Worm (Caenorhabditis elegans) whole organism, L3 larva: Measurements from ENCODE around the gene nlp-3.
A peak's percentile ranks its signal among the peaks of the same experiment; 100 is the strongest.

Experiments
- R02D3.7 ChIP-seq: fragments of 150-350 bp; optimal IDR thresholded peaks from 2 replicates; lab custom pipeline; 2014; ENCODE audit warnings: missing biosample characterization, missing genetic modification characterization
- ama-1 ChIP-seq: fragments of 150-350 bp; optimal IDR thresholded peaks from 2 replicates; lab custom pipeline; 2018
- ceh-16 ChIP-seq: sonication (generic microtip); optimal IDR thresholded peaks from 2 replicates; lab custom pipeline; 2017; ENCODE audit warnings: missing biosample characterization, missing genetic modification characterization
- ceh-28 ChIP-seq: fragments of 150-350 bp; optimal IDR thresholded peaks from 2 replicates; lab custom pipeline; 2014; ENCODE audit warnings: missing biosample characterization, missing genetic modification reagents, missing genetic modification characterization
- ceh-9 ChIP-seq: sonication (generic microtip); optimal IDR thresholded peaks from 2 replicates; lab custom pipeline; 2018; ENCODE audit warnings: missing biosample characterization, missing genetic modification characterization
- daf-12 ChIP-seq: fragments of 150-350 bp; optimal IDR thresholded peaks from 2 replicates; lab custom pipeline; 2014; ENCODE audit warnings: missing biosample characterization, missing genetic modification reagents, missing genetic modification characterization
- egl-27 ChIP-seq: sonication (generic microtip); optimal IDR thresholded peaks from 4 replicates; lab custom pipeline; 2017; ENCODE audit warnings: missing biosample characterization, missing genetic modification reagents, missing genetic modification characterization
- elt-1 ChIP-seq: fragments of 150-350 bp; optimal IDR thresholded peaks from 2 replicates; lab custom pipeline; 2014; ENCODE audit warnings: missing biosample characterization, missing genetic modification characterization
- elt-2 ChIP-seq: sonication (generic microtip); optimal IDR thresholded peaks from 2 replicates; lab custom pipeline; 2016; ENCODE audit warnings: missing genetic modification reagents, mild to moderate bottlenecking, missing genetic modification characterization, missing compliant biosample characterization
- elt-3 ChIP-seq, 3 experiments: fragments of 150-350 bp in 1 of 3; sonication (generic microtip) in 2 of 3; optimal IDR thresholded peaks; 2 replicates in 2 of 3; 4 replicates in 1 of 3; lab custom pipeline; 2014 to 2017; ENCODE audit warnings: missing biosample characterization in 3 of 3, missing genetic modification characterization in 3 of 3
- eor-1 ChIP-seq, 2 experiments: fragments of 150-350 bp; optimal IDR thresholded peaks; 2 replicates each; lab custom pipeline; 2014 to 2018; ENCODE audit warnings: missing biosample characterization in 2 of 2, missing genetic modification characterization in 2 of 2
- fkh-10 ChIP-seq: sonication (generic microtip); optimal IDR thresholded peaks from 2 replicates; lab custom pipeline; 2017; ENCODE audit warnings: missing biosample characterization, missing genetic modification reagents, missing genetic modification characterization
- fkh-2 ChIP-seq: fragments of 150-350 bp; optimal IDR thresholded peaks from 2 replicates; lab custom pipeline; 2014; ENCODE audit warnings: missing biosample characterization, missing genetic modification reagents, missing genetic modification characterization
- fos-1 ChIP-seq: fragments of 150-350 bp; optimal IDR thresholded peaks from 2 replicates; lab custom pipeline; 2014; ENCODE audit warnings: missing biosample characterization, missing genetic modification characterization
- hmg-11 ChIP-seq: sonication (generic microtip); optimal IDR thresholded peaks from 2 replicates; lab custom pipeline; 2016; ENCODE audit warnings: missing genetic modification characterization, missing compliant biosample characterization
- jun-1 ChIP-seq: fragments of 150-350 bp; optimal IDR thresholded peaks from 2 replicates; lab custom pipeline; 2014; ENCODE audit warnings: missing biosample characterization, missing genetic modification reagents, missing genetic modification characterization
- lin-15B ChIP-seq: fragments of 150-350 bp; optimal IDR thresholded peaks from 2 replicates; lab custom pipeline; 2014; ENCODE audit warnings: missing biosample characterization, missing genetic modification characterization
- lin-39 ChIP-seq: fragments of 150-350 bp; optimal IDR thresholded peaks from 2 replicates; lab custom pipeline; 2018; ENCODE audit warnings: missing biosample characterization, missing genetic modification reagents, missing genetic modification characterization
- lsy-12 ChIP-seq: sonication (generic microtip); optimal IDR thresholded peaks from 2 replicates; lab custom pipeline; 2016; ENCODE audit warnings: mild to moderate bottlenecking, missing genetic modification characterization, missing compliant biosample characterization
- mdl-1 ChIP-seq: fragments of 150-350 bp; optimal IDR thresholded peaks from 2 replicates; lab custom pipeline; 2014; ENCODE audit warnings: missing biosample characterization, missing genetic modification characterization
- mml-1 ChIP-seq: fragments of 150-350 bp; sonication (generic microtip); optimal IDR thresholded peaks from 3 replicates; lab custom pipeline; 2014; ENCODE audit warnings: missing biosample characterization, missing genetic modification characterization
- nfya-1 ChIP-seq: sonication (generic microtip); optimal IDR thresholded peaks from 2 replicates; lab custom pipeline; 2017; ENCODE audit warnings: missing genetic modification characterization, mild to moderate bottlenecking, missing compliant biosample characterization, antibody characterized with exemption, moderate library complexity; ENCODE audit not compliant: insufficient read depth
- nhr-11 ChIP-seq: fragments of 150-350 bp; optimal IDR thresholded peaks from 2 replicates; lab custom pipeline; 2014; ENCODE audit warnings: missing biosample characterization, missing genetic modification characterization
- nhr-12 ChIP-seq: fragments of 150-350 bp; optimal IDR thresholded peaks from 2 replicates; lab custom pipeline; 2014; ENCODE audit warnings: missing biosample characterization, missing genetic modification characterization
- nhr-23 ChIP-seq: fragments of 150-350 bp; optimal IDR thresholded peaks from 2 replicates; lab custom pipeline; 2014; ENCODE audit warnings: missing biosample characterization, missing genetic modification reagents, missing genetic modification characterization
- nhr-237 ChIP-seq: fragments of 150-350 bp; optimal IDR thresholded peaks from 2 replicates; lab custom pipeline; 2014; ENCODE audit warnings: missing biosample characterization, missing genetic modification characterization
- nhr-25 ChIP-seq: sonication (generic microtip); optimal IDR thresholded peaks from 2 replicates; lab custom pipeline; 2017; ENCODE audit warnings: missing biosample characterization, missing genetic modification characterization
- nhr-28 ChIP-seq: fragments of 150-350 bp; optimal IDR thresholded peaks from 2 replicates; lab custom pipeline; 2014; ENCODE audit warnings: missing biosample characterization, missing genetic modification characterization
- nhr-43 ChIP-seq: sonication (generic microtip); optimal IDR thresholded peaks from 2 replicates; lab custom pipeline; 2016; ENCODE audit warnings: mild to moderate bottlenecking, missing genetic modification characterization, missing compliant biosample characterization; ENCODE audit not compliant: poor library complexity, severe bottlenecking
- nhr-77 ChIP-seq: fragments of 150-350 bp; optimal IDR thresholded peaks from 2 replicates; lab custom pipeline; 2014; ENCODE audit warnings: missing biosample characterization, missing genetic modification characterization
- pha-4 ChIP-seq: fragments of 150-350 bp; optimal IDR thresholded peaks from 2 replicates; lab custom pipeline; 2014; ENCODE audit warnings: missing biosample characterization, missing genetic modification reagents, missing genetic modification characterization
- pqm-1 ChIP-seq: fragments of 150-350 bp; optimal IDR thresholded peaks from 2 replicates; lab custom pipeline; 2017; ENCODE audit warnings: missing biosample characterization, missing genetic modification characterization, inconsistent platforms
- skn-1 ChIP-seq: fragments of 150-350 bp; optimal IDR thresholded peaks from 2 replicates; lab custom pipeline; 2014; ENCODE audit warnings: missing biosample characterization, missing genetic modification characterization
- snpc-4 ChIP-seq: fragments of 150-350 bp; optimal IDR thresholded peaks from 2 replicates; lab custom pipeline; 2014; ENCODE audit warnings: missing biosample characterization, missing genetic modification characterization
- unc-39 ChIP-seq: sonication (generic microtip); optimal IDR thresholded peaks from 4 replicates; lab custom pipeline; 2017; ENCODE audit warnings: missing biosample characterization, missing genetic modification characterization
- unc-62 ChIP-seq: fragments of 150-350 bp; sonication (generic microtip); optimal IDR thresholded peaks from 4 replicates; lab custom pipeline; 2014; ENCODE audit warnings: missing biosample characterization, missing genetic modification reagents, missing genetic modification characterization
- zag-1 ChIP-seq: fragments of 150-350 bp; optimal IDR thresholded peaks from 2 replicates; lab custom pipeline; 2014; ENCODE audit warnings: missing biosample characterization, missing genetic modification characterization
- ztf-4 ChIP-seq: fragments of 150-350 bp; optimal IDR thresholded peaks from 2 replicates; lab custom pipeline; 2014; ENCODE audit warnings: missing biosample characterization, missing genetic modification characterization

The nlp-3 gene

ce11 chrX:13169133-13169532 lies 9.1 kb downstream of the nlp-3 start (continued):
- no peak for TF ChIP-seq snpc-4
- TF ChIP-seq ztf-4 (tag; lab: Kevin White, UChicago): no peak
- TF ChIP-seq unc-39 (tag; lab: Kevin White, UChicago): no peak
- no peak for TF ChIP-seq hmg-11
- peak; percentile 87 for TF ChIP-seq lin-39

DNA sequence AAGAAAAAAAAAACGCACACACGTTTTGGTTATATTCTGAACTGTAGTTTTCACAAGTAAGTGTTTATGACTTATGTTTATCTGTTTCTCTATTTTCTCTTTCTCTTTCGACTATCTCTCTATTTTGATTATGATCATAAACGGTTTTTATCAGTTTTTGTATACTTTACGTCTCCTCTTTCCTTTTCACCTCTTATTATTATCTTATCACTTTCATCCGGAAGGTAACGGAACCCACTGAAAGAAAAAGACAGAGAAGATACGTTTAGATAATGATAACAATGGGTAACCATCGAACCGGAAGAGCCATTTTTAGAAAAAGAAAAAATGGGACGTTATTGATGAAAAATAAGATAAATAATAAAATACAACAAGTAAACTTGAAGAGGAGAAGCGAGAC lies 12.6 kb downstream of the nlp-3 start:
- TF ChIP-seq fos-1 (tag; lab: Kevin White, UChicago) (peak; percentile 58), jun-1 (tag; lab: Kevin White, UChicago) (peak; percentile 90), elt-3 (tag; optimal IDR thresholded peaks at IDR 0.05; lab: Kevin White, UChicago) (peak in 2 of 3 experiments; percentile 66 to 91), ceh-28 (tag; lab: Kevin White, UChicago) (peak; percentile 45), elt-2 (tag; lab: Kevin White, UChicago) (peak; percentile 99), R02D3.7 (tag; lab: Kevin White, UChicago) (no peak), nfya-1 (tag; lab: Kevin White, UChicago) (no peak), lsy-12 (tag; lab: Kevin White, UChicago) (no peak), pha-4 (peak; percentile 74), egl-27 (tag; lab: Kevin White, UChicago) (no peak), pqm-1 (tag; lab: Kevin White, UChicago) (peak; percentile 98), nhr-23 (tag; lab: Kevin White, UChicago) (peak; percentile 40)
- TF ChIP-seq, all 47 proteins: peak for 8

DNA sequence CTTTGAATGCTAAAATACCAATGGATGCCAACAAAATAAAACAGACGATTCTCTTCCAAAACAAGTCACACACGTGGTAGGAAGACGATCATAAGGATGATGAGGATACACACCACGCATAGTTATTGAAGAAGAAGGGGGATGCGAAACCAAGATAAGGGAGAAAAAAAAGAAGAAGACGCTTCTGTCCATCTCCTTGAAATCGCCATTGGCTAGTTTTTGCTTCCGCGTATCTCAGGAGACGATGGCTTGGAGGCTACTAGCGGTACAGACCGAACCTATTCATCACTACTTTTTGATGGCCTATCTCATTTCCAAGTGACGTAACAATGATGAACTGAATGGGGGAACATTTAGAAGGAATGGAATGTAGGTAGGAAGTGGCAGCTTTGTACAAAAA lies 13.9 kb downstream of the nlp-3 start:
- TF ChIP-seq nhr-25 (tag; lab: Kevin White, UChicago) (peak; percentile 28), nhr-237 (tag; lab: Kevin White, UChicago) (no peak), nhr-23 (tag; lab: Kevin White, UChicago) (peak; percentile 53), nhr-43 (peak; percentile 48), fkh-10 (GFP tag; lab: Kevin White, UChicago) (no peak), daf-12 (tag; lab: Kevin White, UChicago) (no peak), elt-1 (tag; lab: Kevin White, UChicago) (peak; percentile 71), lsy-12 (tag; lab: Kevin White, UChicago) (peak; percentile 48), nfya-1 (tag; lab: Kevin White, UChicago) (peak; percentile 7), pqm-1 (tag; lab: Kevin White, UChicago) (no peak), pha-4 (no peak)

- TF ChIP-seq ama-1 (lab: Kevin White, UChicago): no peak
- peak; percentile 51 for TF ChIP-seq pqm-1 (tag; lab: Kevin White, UChicago)
- TF ChIP-seq elt-2 (tag; lab: Kevin White, UChicago): peak; percentile 90
- no peak for TF ChIP-seq ztf-4 (tag; lab: Kevin White, UChicago)
Observed at ce11 chrX:13163185-13163584, 15.1 kb downstream of the nlp-3 start.

DNA sequence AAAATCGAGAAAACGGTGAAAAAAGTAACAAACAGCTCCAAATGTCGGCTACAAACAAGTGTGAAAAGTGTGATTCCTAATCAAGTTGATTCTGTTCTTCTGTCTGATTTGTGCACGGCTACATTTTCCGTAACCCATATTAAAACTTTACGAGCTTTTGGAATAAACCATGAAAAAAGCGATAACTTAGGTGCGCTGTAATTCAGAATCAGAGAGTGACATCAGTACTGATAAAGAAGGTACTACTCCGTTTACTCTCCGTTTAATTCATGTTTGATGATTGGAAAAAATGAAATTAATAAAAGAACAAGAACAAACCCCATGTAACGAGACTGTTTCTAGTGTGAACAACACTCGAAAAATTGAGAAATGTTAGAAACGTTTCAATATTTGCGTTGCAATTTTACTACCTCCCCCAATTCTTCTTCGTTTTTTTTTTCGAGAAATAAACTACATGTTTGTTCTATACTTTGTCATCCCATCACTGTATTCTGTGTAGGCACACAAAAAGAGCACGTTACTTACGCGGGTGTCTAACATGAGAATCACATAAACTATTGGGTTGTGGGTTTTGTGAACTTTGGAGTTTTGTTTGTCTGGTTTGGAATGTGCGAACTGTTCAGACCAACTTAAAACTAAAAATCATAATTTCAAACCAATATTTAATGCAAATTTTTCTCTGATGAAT lies 15.8 kb downstream of the nlp-3 start:
- no peak for TF ChIP-seq lin-39
- TF ChIP-seq pqm-1 (tag; lab: Kevin White, UChicago): peak; percentile 29
- no peak for TF ChIP-seq nhr-11 (tag; lab: Kevin White, UChicago)
- TF ChIP-seq fkh-2 (tag; lab: Kevin White, UChicago): no peak
- TF ChIP-seq mdl-1: no peak
- TF ChIP-seq lin-15B: no peak
- no peak for TF ChIP-seq fkh-10 (GFP tag; lab: Kevin White, UChicago)
- TF ChIP-seq fos-1 (tag; lab: Kevin White, UChicago): no peak
- TF ChIP-seq unc-62 (GFP tag; lab: Kevin White, UChicago): no peak
- no peak for TF ChIP-seq ceh-9
- peak; percentile 58 for TF ChIP-seq pha-4
- TF ChIP-seq skn-1 (tag; lab: Kevin White, UChicago): no peak
- no peak for TF ChIP-seq nhr-77 (tag; lab: Kevin White, UChicago)
- TF ChIP-seq zag-1 (tag; lab: Kevin White, UChicago): no peak
- no peak for TF ChIP-seq elt-1 (tag; lab: Kevin White, UChicago)
- TF ChIP-seq ceh-16: no peak
- TF ChIP-seq ztf-4 (tag; lab: Kevin White, UChicago): no peak
- no peak for TF ChIP-seq daf-12 (tag; lab: Kevin White, UChicago)
- TF ChIP-seq elt-3 (tag; optimal IDR thresholded peaks at IDR 0.05; lab: Kevin White, UChicago): no peak
- TF ChIP-seq ama-1 (lab: Kevin White, UChicago): no peak
- TF ChIP-seq lsy-12 (tag; lab: Kevin White, UChicago): no peak
- no peak for TF ChIP-seq egl-27 (tag; lab: Kevin White, UChicago)
- TF ChIP-seq eor-1 (tag; optimal IDR thresholded peaks at IDR 0.05; lab: Kevin White, UChicago): no peak
- no peak for TF ChIP-seq mml-1
- peak; percentile 75 for TF ChIP-seq elt-2 (tag; lab: Kevin White, UChicago)
- TF ChIP-seq nhr-28 (tag; lab: Kevin White, UChicago): no peak
- TF ChIP-seq nhr-12 (tag; lab: Kevin White, UChicago): no peak
- TF ChIP-seq, all 47 proteins: peak for 3
